Worm (Caenorhabditis elegans) whole organism, late embryonic: ENCODE results near the gene nspg-13.

Source experiments
- C08G9.2 ChIP-seq: sonication (generic microtip); optimal IDR thresholded peaks from 2 replicates; lab custom pipeline; 2016; ENCODE audit warnings: mild to moderate bottlenecking, missing genetic modification characterization, moderate library complexity, missing compliant biosample characterization
- F13H6.1 ChIP-seq: sonication (generic microtip); optimal IDR thresholded peaks from 2 replicates; lab custom pipeline; 2016; ENCODE audit warnings: missing genetic modification characterization, missing compliant biosample characterization
- K02D7.2 ChIP-seq: sonication (generic microtip); optimal IDR thresholded peaks from 2 replicates; lab custom pipeline; 2017; ENCODE audit warnings: mild to moderate bottlenecking, missing genetic modification characterization, missing compliant biosample characterization
- Y22D7AL.16 ChIP-seq: sonication (generic microtip); optimal IDR thresholded peaks from 2 replicates; lab custom pipeline; 2016; ENCODE audit warnings: missing genetic modification characterization, missing compliant biosample characterization
- ahr-1 ChIP-seq: sonication (generic microtip); optimal IDR thresholded peaks from 2 replicates; lab custom pipeline; 2016; ENCODE audit warnings: missing genetic modification characterization, missing compliant biosample characterization
- ama-1 ChIP-seq: fragments of 150-350 bp; optimal IDR thresholded peaks from 2 replicates; lab custom pipeline; 2014
- ceh-18 ChIP-seq: sonication (generic microtip); optimal IDR thresholded peaks from 2 replicates; lab custom pipeline; 2016; ENCODE audit warnings: missing genetic modification characterization, missing compliant biosample characterization
- ceh-19 ChIP-seq: fragments of 200-800 bp; sonication (Bioruptor generic); optimal IDR thresholded peaks from 2 replicates; lab custom pipeline; 2018; ENCODE audit warnings: mild to moderate bottlenecking, missing genetic modification characterization, missing compliant biosample characterization
- ceh-24 ChIP-seq: sonication (generic microtip); optimal IDR thresholded peaks from 2 replicates; lab custom pipeline; 2016; ENCODE audit warnings: mild to moderate bottlenecking, missing genetic modification characterization, missing compliant biosample characterization
- ceh-30 ChIP-seq: fragments of 150-350 bp; optimal IDR thresholded peaks from 2 replicates; lab custom pipeline; 2014; ENCODE audit warnings: missing biosample characterization, missing genetic modification characterization
- ceh-31 ChIP-seq: sonication (generic microtip); optimal IDR thresholded peaks from 2 replicates; lab custom pipeline; 2016; ENCODE audit warnings: missing genetic modification characterization, missing compliant biosample characterization
- ceh-34 ChIP-seq: sonication (generic microtip); optimal IDR thresholded peaks from 2 replicates; lab custom pipeline; 2016; ENCODE audit warnings: mild to moderate bottlenecking, missing genetic modification characterization, missing compliant biosample characterization
- ceh-6 ChIP-seq: fragments of 200-800 bp; sonication (Bioruptor generic); optimal IDR thresholded peaks from 2 replicates; lab custom pipeline; 2018; ENCODE audit warnings: mild to moderate bottlenecking, missing genetic modification characterization, missing compliant biosample characterization
- ceh-9 ChIP-seq: sonication (generic microtip); optimal IDR thresholded peaks from 2 replicates; lab custom pipeline; 2016; ENCODE audit warnings: mild to moderate bottlenecking, missing genetic modification characterization, inconsistent platforms, missing compliant biosample characterization
- che-1 ChIP-seq: sonication (generic microtip); optimal IDR thresholded peaks from 2 replicates; lab custom pipeline; 2016; ENCODE audit warnings: mild to moderate bottlenecking, missing genetic modification characterization, missing compliant biosample characterization
- dmd-4 ChIP-seq: sonication (generic microtip); optimal IDR thresholded peaks from 2 replicates; lab custom pipeline; 2016; ENCODE audit warnings: borderline replicate concordance, missing genetic modification characterization, missing compliant biosample characterization
- dve-1 ChIP-seq: sonication (generic microtip); optimal IDR thresholded peaks from 2 replicates; lab custom pipeline; 2017; ENCODE audit warnings: antibody characterized with exemption, mild to moderate bottlenecking, missing genetic modification characterization, missing compliant biosample characterization
- elt-2 ChIP-seq: sonication (generic microtip); optimal IDR thresholded peaks from 2 replicates; lab custom pipeline; 2016; ENCODE audit warnings: missing genetic modification reagents, missing genetic modification characterization, missing compliant biosample characterization
- fax-1 ChIP-seq: sonication (generic microtip); optimal IDR thresholded peaks from 2 replicates; lab custom pipeline; 2016; ENCODE audit warnings: missing genotype, missing genetic modification characterization, missing compliant biosample characterization
- fkh-10 ChIP-seq: fragments of 150-350 bp; optimal IDR thresholded peaks from 2 replicates; lab custom pipeline; 2014; ENCODE audit warnings: missing biosample characterization, missing genetic modification reagents, missing genetic modification characterization
- gmeb-2 ChIP-seq: sonication (generic microtip); optimal IDR thresholded peaks from 2 replicates; lab custom pipeline; 2016; ENCODE audit warnings: missing genetic modification characterization, inconsistent platforms, missing compliant biosample characterization
- hlh-30 ChIP-seq: sonication (generic microtip); optimal IDR thresholded peaks from 2 replicates; lab custom pipeline; 2017; ENCODE audit warnings: antibody characterized with exemption, missing genetic modification characterization, missing compliant biosample characterization; ENCODE audit not compliant: insufficient read depth
- lim-6 ChIP-seq: sonication (generic microtip); optimal IDR thresholded peaks from 2 replicates; lab custom pipeline; 2016; ENCODE audit warnings: missing genetic modification characterization, missing compliant biosample characterization
- madf-2 ChIP-seq: sonication (generic microtip); optimal IDR thresholded peaks from 2 replicates; lab custom pipeline; 2017; ENCODE audit warnings: missing genetic modification characterization, missing compliant biosample characterization
- nhr-232 ChIP-seq: sonication (generic microtip); optimal IDR thresholded peaks from 2 replicates; lab custom pipeline; 2016; ENCODE audit warnings: missing genetic modification characterization, missing compliant biosample characterization
- odd-2 ChIP-seq: sonication (generic microtip); optimal IDR thresholded peaks from 2 replicates; lab custom pipeline; 2017; ENCODE audit warnings: antibody characterized with exemption, mild to moderate bottlenecking, missing genetic modification characterization, missing compliant biosample characterization
- pax-1 ChIP-seq: fragments of 150-350 bp; optimal IDR thresholded peaks from 2 replicates; lab custom pipeline; 2014; ENCODE audit warnings: missing biosample characterization, missing genetic modification characterization
- pha-4 ChIP-seq: fragments of 150-350 bp; optimal IDR thresholded peaks from 2 replicates; lab custom pipeline; 2018; ENCODE audit warnings: missing biosample characterization, missing genetic modification reagents, missing genetic modification characterization
- pros-1 ChIP-seq: fragments of 150-350 bp; optimal IDR thresholded peaks from 2 replicates; lab custom pipeline; 2014; ENCODE audit warnings: missing biosample characterization, missing genetic modification reagents, missing genetic modification characterization
- ref-2 ChIP-seq: sonication (generic microtip); optimal IDR thresholded peaks from 2 replicates; lab custom pipeline; 2016; ENCODE audit warnings: missing genetic modification characterization, missing compliant biosample characterization
- rnt-1 ChIP-seq: sonication (generic microtip); optimal IDR thresholded peaks from 2 replicates; lab custom pipeline; 2016; ENCODE audit warnings: missing genetic modification characterization, missing compliant biosample characterization
- tbx-2 ChIP-seq: sonication (generic microtip); optimal IDR thresholded peaks from 2 replicates; lab custom pipeline; 2016; ENCODE audit warnings: missing genetic modification characterization, missing compliant biosample characterization
- tbx-7 ChIP-seq: sonication (generic microtip); optimal IDR thresholded peaks from 2 replicates; lab custom pipeline; 2016; ENCODE audit warnings: missing genotype, missing genetic modification characterization, missing compliant biosample characterization
- ttx-3 ChIP-seq: sonication (generic microtip); optimal IDR thresholded peaks from 2 replicates; lab custom pipeline; 2016; ENCODE audit warnings: missing genetic modification reagents, missing genetic modification characterization, missing compliant biosample characterization
- unc-3 ChIP-seq, 2 experiments: fragments of 200-800 bp in 1 of 2; sonication (Bioruptor generic) in 1 of 2; sonication (generic microtip) in 1 of 2; conservative IDR thresholded peaks in 1 of 2; optimal IDR thresholded peaks in 1 of 2; 2 replicates each; pipeline versions ENCODE4 v1.3.6 to Lab custom; 2016 to 2022; ENCODE audit warnings: missing compliant biosample characterization in 2 of 2, missing genetic modification characterization in 2 of 2, missing genetic modification reagents in 1 of 2
- unc-42 ChIP-seq: sonication (generic microtip); optimal IDR thresholded peaks from 2 replicates; lab custom pipeline; 2016; ENCODE audit warnings: missing genotype, missing genetic modification characterization, missing compliant biosample characterization
- unc-55 ChIP-seq: sonication (generic microtip); optimal IDR thresholded peaks from 2 replicates; lab custom pipeline; 2017; ENCODE audit warnings: missing biosample characterization, missing genetic modification reagents, missing genetic modification characterization
- unc-86 ChIP-seq: sonication (generic microtip); optimal IDR thresholded peaks from 2 replicates; lab custom pipeline; 2016; ENCODE audit warnings: missing genetic modification characterization, missing compliant biosample characterization
- zip-5 ChIP-seq: sonication (generic microtip); optimal IDR thresholded peaks from 2 replicates; lab custom pipeline; 2016; ENCODE audit warnings: missing genetic modification characterization, missing compliant biosample characterization
- ztf-16 ChIP-seq: sonication (generic microtip); optimal IDR thresholded peaks from 2 replicates; lab custom pipeline; 2017; ENCODE audit warnings: missing genetic modification characterization, missing compliant biosample characterization

nspg-13 gene

DNA sequence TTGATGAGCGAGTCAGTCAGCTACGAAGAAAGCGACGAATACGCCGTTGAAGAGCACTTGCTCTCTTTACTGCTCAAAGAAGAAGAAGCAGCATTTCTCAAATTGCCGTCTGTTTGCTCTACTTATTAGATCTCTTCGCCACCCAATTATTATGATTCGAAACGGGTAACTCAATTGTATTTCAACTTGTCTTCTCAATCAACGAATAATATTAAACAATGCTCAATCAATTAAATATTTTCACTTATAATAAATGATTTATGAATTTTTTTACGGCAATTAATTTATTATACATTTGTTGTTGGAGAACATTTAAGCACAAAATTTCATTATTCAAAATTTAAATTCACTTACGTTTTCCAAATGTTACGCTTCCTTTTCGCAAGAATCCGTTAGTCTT, 23.3 kb downstream of the nspg-13 start:
- TF ChIP-seq nhr-232 (tag; lab: Kevin White, UChicago) (no peak), ceh-19 (no peak), unc-42 (tag; lab: Kevin White, UChicago) (peak; percentile 47), unc-55 (GFP tag; lab: Kevin White, UChicago) (no peak), dmd-4 (tag; lab: Kevin White, UChicago) (no peak), fkh-10 (GFP tag; lab: Kevin White, UChicago) (no peak)

DNA sequence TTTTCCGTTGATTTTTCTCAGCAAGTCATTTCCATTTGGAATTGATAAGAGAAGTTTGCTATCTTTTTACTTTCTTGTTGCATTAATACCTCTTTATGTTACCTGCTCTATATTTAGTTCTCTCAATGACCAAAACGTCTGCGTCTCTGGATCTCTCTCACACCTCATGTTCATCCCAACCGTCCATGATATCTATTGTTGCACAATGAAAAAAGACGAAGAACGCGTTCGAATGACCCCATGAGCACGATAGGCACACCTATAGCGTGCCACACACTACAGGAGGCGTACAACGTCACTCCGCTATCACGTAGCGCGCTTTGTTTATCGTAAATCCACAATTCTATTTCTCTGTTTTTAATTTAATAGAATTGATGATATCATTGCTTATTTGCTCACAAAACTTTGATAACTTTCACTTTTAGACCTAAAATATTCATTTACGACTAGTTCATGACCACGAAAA, 24.2 kb downstream of the nspg-13 start, which contains the start of gene Y34B4A.2:
Y34B4A.2 (plus strand) TSS at position 328 of the 466 bp plus-strand sequence.
- TF ChIP-seq ceh-19 (no peak), tbx-2 (peak; percentile 26), fax-1 (tag; lab: Kevin White, UChicago) (no peak), che-1 (tag; lab: Kevin White, UChicago) (no peak), lim-6 (tag; lab: Kevin White, UChicago) (no peak), madf-2 (tag; lab: Kevin White, UChicago) (no peak), unc-42 (tag; lab: Kevin White, UChicago) (peak; percentile 61), odd-2 (tag; lab: Kevin White, UChicago) (no peak), ref-2 (tag; lab: Kevin White, UChicago) (peak; percentile 35), pax-1 (tag; lab: Kevin White, UChicago) (no peak), ahr-1 (tag; lab: Kevin White, UChicago) (no peak), ceh-18 (tag; lab: Kevin White, UChicago) (no peak), elt-2 (peak; percentile 79), hlh-30 (tag; lab: Kevin White, UChicago) (peak; percentile 54)

DNA sequence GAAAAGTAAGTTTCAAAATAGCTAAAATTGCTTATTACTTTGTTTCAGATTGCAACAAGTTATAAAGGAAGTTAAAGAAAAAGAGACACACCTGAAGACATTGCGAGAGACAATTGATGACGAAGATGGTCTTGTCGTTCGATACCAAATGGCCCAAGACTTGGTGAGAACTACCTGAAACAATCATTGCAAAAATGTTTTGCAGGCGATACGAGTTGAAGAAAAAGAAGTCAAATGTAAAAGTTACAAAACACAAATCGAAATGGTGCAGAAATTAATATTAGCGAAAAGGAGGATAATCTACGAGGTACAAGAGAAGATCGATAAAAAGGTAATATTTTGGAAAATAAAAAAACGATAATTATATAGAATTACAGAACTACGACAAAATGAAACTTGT, 24.7 kb downstream of the nspg-13 start, which contains the start of gene rga-8:
rga-8 (minus strand) TSS at position 101 of the 400 bp plus-strand sequence.
- TF ChIP-seq ceh-34 (tag; lab: Kevin White, UChicago) (no peak), ceh-31 (tag; lab: Kevin White, UChicago) (no peak), zip-5 (tag; lab: Kevin White, UChicago) (no peak), unc-86 (tag; lab: Kevin White, UChicago) (no peak), ama-1 (lab: Kevin White, UChicago) (no peak), ceh-30 (tag; lab: Kevin White, UChicago) (no peak)
- TF ChIP-seq, all 69 proteins: peak for 0

DNA sequence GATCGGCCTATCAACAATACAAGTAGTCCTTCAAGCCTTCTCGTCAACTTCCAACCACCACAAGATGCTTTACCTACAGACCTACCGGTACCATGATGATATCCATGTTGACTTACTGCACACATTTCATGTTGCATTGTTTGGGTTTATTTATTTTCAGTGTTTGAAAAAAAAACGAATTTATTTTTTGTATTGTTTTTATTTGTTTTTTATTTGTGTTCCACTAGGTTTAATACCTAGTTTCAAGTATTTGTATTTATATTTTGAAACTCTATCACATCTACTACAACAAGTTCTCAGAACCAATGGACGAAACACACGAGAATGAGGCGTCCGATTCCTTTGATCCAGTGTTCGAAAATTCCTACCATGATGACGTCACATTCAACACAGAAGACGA, 28.5 kb downstream of the nspg-13 start, which contains the start of gene vps-41:
vps-41 (plus strand) TSS at position 301 of the 400 bp plus-strand sequence.
- no peak for TF ChIP-seq fax-1 (tag; lab: Kevin White, UChicago)
- TF ChIP-seq madf-2 (tag; lab: Kevin White, UChicago), result no peak
- no peak for TF ChIP-seq ceh-19

DNA sequence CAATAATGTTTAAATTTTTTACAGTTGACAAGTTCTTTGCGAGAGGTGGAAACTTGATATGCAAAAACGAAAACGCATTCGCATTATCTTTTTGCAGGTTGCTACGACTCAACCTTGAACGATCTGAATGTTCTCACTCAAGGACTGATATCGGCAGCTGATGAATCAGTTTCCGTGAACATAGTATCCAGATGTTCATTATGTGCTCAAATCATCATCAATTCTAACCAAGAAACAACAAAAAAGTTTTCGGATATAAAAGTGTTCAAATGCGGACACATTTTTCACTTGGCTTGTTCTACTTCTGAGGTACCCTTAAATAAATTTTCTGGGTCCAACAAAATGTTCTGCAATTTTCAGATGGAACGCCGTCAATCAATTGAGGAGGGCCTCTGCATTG, 34.1 kb downstream of the nspg-13 start:
- no peak for TF ChIP-seq lim-6 (tag; lab: Kevin White, UChicago)
- no peak for TF ChIP-seq pros-1 (tag; lab: Kevin White, UChicago)
- TF ChIP-seq ceh-30 (tag; lab: Kevin White, UChicago), result no peak
- TF ChIP-seq unc-42 (tag; lab: Kevin White, UChicago), result no peak
- no peak for TF ChIP-seq unc-3 (GFP tag; conservative IDR thresholded peaks at IDR 0.05; lab: Robert Waterston, UW)
- no peak for TF ChIP-seq unc-3 (tag; optimal IDR thresholded peaks at IDR 0.05; lab: Kevin White, UChicago)
- TF ChIP-seq ceh-19, result no peak
- TF ChIP-seq ref-2 (tag; lab: Kevin White, UChicago), result no peak
- TF ChIP-seq fkh-10 (GFP tag; lab: Kevin White, UChicago), result no peak
- TF ChIP-seq fax-1 (tag; lab: Kevin White, UChicago), result no peak
- no peak for TF ChIP-seq ceh-9
- no peak for TF ChIP-seq Y22D7AL.16
- TF ChIP-seq pha-4, result no peak

DNA sequence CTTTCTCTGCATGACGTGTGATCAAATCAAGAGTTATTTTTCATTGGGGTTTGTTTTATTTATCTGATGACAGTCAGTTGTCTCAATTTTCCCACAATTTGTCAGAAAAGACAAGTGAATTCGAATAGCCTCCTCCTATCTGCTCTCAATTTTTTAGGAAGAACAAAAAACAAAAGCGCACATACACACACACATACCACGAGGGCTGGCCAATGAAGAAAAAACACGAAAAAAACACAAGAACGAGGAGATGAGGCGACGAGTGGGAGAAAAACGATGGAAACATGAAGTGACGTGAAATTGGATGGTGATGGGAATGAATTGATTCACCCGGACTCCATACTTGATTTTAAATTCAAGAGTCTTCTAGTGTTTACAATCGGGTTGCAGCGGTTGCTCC, 38.9 kb downstream of the nspg-13 start:
- TF ChIP-seq dmd-4 (tag; lab: Kevin White, UChicago), result no peak
- no peak for TF ChIP-seq ceh-30 (tag; lab: Kevin White, UChicago)
- no peak for TF ChIP-seq C08G9.2 (tag; lab: Kevin White, UChicago)
- TF ChIP-seq ztf-16, result no peak
- TF ChIP-seq ceh-6 (GFP tag; lab: Kevin White, UChicago), result no peak
- TF ChIP-seq F13H6.1, result no peak
- TF ChIP-seq dve-1 (tag; lab: Kevin White, UChicago), result no peak
- no peak for TF ChIP-seq rnt-1 (tag; lab: Kevin White, UChicago)
- TF ChIP-seq tbx-2, result no peak
- no peak for TF ChIP-seq K02D7.2 (tag; lab: Kevin White, UChicago)
- no peak for TF ChIP-seq ceh-18 (tag; lab: Kevin White, UChicago)
- no peak for TF ChIP-seq ttx-3 (tag; lab: Kevin White, UChicago)
- TF ChIP-seq ceh-9, result no peak
- no peak for TF ChIP-seq madf-2 (tag; lab: Kevin White, UChicago)
- TF ChIP-seq ceh-24 (tag; lab: Kevin White, UChicago), result no peak
- no peak for TF ChIP-seq unc-3 (GFP tag; conservative IDR thresholded peaks at IDR 0.05; lab: Robert Waterston, UW)
- TF ChIP-seq unc-3 (tag; optimal IDR thresholded peaks at IDR 0.05; lab: Kevin White, UChicago), result no peak
- no peak for TF ChIP-seq fax-1 (tag; lab: Kevin White, UChicago)
- no peak for TF ChIP-seq gmeb-2 (tag; lab: Kevin White, UChicago)
- no peak for TF ChIP-seq tbx-7
